Worm (Caenorhabditis elegans) whole organism, midembryonic: Measurements from ENCODE around the gene irld-22.

Source experiments
- T22C8.4 ChIP-seq: fragments of 200-800 bp; sonication (Bioruptor generic); IDR thresholded peaks from 2 replicates; pipeline ENCODE4 v1.3.6; 2022; ENCODE audit warnings: missing genetic modification characterization, missing compliant biosample characterization
- cog-1 ChIP-seq: sonication (generic microtip); optimal IDR thresholded peaks from 2 replicates; lab custom pipeline; 2016; ENCODE audit warnings: missing genetic modification characterization, missing compliant biosample characterization
- flt-1 ChIP-seq: fragments of 200-800 bp; sonication (Bioruptor generic); IDR thresholded peaks from 2 replicates; pipeline ENCODE4 v1.3.6; 2022; ENCODE audit warnings: missing genetic modification characterization, missing compliant biosample characterization
- klf-2 ChIP-seq: fragments of 200-800 bp; sonication (Bioruptor generic); conservative IDR thresholded peaks from 2 replicates; pipeline ENCODE4 v1.3.6; 2022; ENCODE audit warnings: missing genetic modification reagents, missing genetic modification characterization, missing compliant biosample characterization
- med-1 ChIP-seq: sonication (generic microtip); optimal IDR thresholded peaks from 2 replicates; lab custom pipeline; 2017; ENCODE audit warnings: missing genetic modification characterization, mild to moderate bottlenecking, missing compliant biosample characterization, antibody characterized with exemption, missing genetic modification reagents; ENCODE audit not compliant: insufficient read depth
- ref-1 ChIP-seq: fragments of 200-800 bp; sonication (Bioruptor generic); conservative IDR thresholded peaks from 2 replicates; pipeline ENCODE4 v1.3.6; 2022; ENCODE audit warnings: missing genetic modification reagents, missing genetic modification characterization, missing compliant biosample characterization
- tab-1 ChIP-seq: fragments of 200-800 bp; sonication (Bioruptor generic); IDR thresholded peaks from 2 replicates; pipeline ENCODE4 v1.3.6; 2022; ENCODE audit warnings: missing genetic modification characterization, missing compliant biosample characterization
- ztf-23 ChIP-seq: fragments of 200-800 bp; sonication (Bioruptor generic); IDR thresholded peaks from 2 replicates; pipeline ENCODE4 v1.3.6; 2022; ENCODE audit warnings: missing genetic modification reagents, missing genetic modification characterization, missing compliant biosample characterization
- ztf-29 ChIP-seq: fragments of 200-800 bp; sonication (Bioruptor generic); IDR thresholded peaks from 2 replicates; pipeline ENCODE4 v1.3.6; 2022; ENCODE audit warnings: missing genetic modification reagents, missing genetic modification characterization, missing compliant biosample characterization

The irld-22 gene

DNA sequence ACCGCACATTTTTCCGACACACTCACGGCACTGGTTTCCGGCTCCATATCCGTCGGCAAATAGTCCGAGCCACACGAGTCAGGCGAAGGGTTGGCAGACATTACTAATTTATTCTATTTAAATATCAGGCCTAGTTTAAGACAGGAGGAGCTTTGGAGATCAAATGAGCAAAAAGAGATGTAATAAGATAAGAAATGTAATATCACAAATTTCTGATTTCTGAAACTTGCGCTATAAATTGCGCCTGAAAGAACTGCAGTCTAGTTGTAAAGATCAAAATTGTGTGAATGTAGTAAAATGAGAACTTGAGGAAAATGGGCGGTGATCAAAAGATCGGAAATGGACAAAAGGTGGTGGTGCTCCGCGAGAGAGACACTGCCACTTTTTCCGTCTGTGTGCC, 45.2 kb downstream of the irld-22 start, which contains the start of gene nhr-186:
Gene nhr-186 (minus strand): TSS at position 101 of the 400 bp plus-strand sequence.
- no peak for TF ChIP-seq med-1 (GFP tag; lab: Kevin White, UChicago)
- TF ChIP-seq klf-2 (GFP tag; lab: Robert Waterston, UW): no peak
- no peak for TF ChIP-seq T22C8.4 (GFP tag; lab: Robert Waterston, UW)
- TF ChIP-seq ztf-23 (GFP tag; lab: Robert Waterston, UW): no peak
- no peak for TF ChIP-seq cog-1 (tag; lab: Kevin White, UChicago)
- TF ChIP-seq ztf-29: no peak
- TF ChIP-seq flt-1 (GFP tag; lab: Robert Waterston, UW): no peak
- TF ChIP-seq tab-1 (GFP tag; lab: Robert Waterston, UW): no peak
- no peak for TF ChIP-seq ref-1 (GFP tag; lab: Robert Waterston, UW)

DNA sequence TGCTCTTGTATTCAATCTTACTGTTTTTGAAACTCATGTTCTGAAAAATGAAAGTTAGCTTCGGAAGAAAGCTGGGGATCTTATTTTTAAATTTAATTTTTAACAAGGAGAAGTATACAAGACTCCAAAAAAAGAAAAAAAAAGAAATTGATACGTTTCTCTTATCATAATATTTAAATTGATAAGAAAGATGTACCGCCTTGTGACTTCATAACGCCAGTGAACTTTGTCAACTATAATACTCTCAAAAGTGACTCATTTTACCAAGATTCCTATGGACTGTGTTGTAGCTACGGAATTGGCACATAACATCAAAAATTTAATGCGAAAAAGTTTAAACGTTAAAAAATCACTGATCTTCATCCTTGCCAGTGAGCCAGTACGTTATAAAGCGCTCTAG, 48.2 kb downstream of the irld-22 start:
- TF ChIP-seq tab-1 (GFP tag; lab: Robert Waterston, UW) (no peak), ztf-23 (GFP tag; lab: Robert Waterston, UW) (no peak), T22C8.4 (GFP tag; lab: Robert Waterston, UW) (no peak), klf-2 (GFP tag; lab: Robert Waterston, UW) (no peak), ztf-29 (no peak), cog-1 (tag; lab: Kevin White, UChicago) (no peak), ref-1 (GFP tag; lab: Robert Waterston, UW) (no peak), med-1 (GFP tag; lab: Kevin White, UChicago) (no peak), flt-1 (GFP tag; lab: Robert Waterston, UW) (no peak)
